Fruit fly (Drosophila melanogaster) whole organism: Measurements from ENCODE around the gene CG15498.

Source experiments
- CG8478 ChIP-seq: fragments of >200 bp; optimal IDR thresholded peaks from 2 replicates; lab custom pipeline; 2018; ENCODE audit warnings: inconsistent platforms
- Dll ChIP-seq: fragments of >200 bp; optimal IDR thresholded peaks from 2 replicates; lab custom pipeline; 2017
- EcR ChIP-seq, 2 experiments: fragments of >200 bp; optimal IDR thresholded peaks; 2 replicates each; lab custom pipeline; 2017; ENCODE audit warnings: missing biosample characterization in 2 of 2, missing genetic modification characterization in 2 of 2, missing genetic modification reagents in 2 of 2
- pan ChIP-seq: fragments of >200 bp; optimal IDR thresholded peaks from 2 replicates; lab custom pipeline; 2017
- psq ChIP-seq: fragments of >200 bp; optimal IDR thresholded peaks from 2 replicates; lab custom pipeline; 2017
- usp ChIP-seq: fragments of >200 bp; optimal IDR thresholded peaks from 2 replicates; lab custom pipeline; 2017; ENCODE audit warnings: missing biosample characterization, missing genetic modification characterization, mixed read lengths

DNA sequence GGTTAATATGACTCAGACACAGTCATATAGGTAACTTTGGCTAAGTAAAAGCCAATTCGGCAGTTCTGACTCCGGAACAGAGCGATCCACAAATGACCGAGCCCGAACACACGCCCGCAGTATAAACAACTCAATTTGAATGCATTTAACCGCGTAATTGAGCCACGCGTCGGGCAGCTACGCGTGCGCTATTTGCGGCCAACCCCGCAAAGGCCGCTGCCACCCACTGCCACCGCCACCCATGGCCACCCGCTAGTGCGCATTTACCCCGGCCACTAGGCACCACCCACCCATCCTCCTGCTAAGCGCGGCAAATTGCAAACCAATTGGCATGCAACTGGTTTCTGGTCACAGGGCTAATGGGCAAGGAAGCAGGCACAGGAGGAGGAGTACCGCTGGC lies 24.8 kb downstream of the CG15498 start:
- TF ChIP-seq CG8478 (lab: Kevin White, UChicago) (no peak), usp (GFP tag; lab: Kevin White, UChicago) (no peak), pan (no peak), psq (lab: Kevin White, UChicago) (no peak), Dll (lab: Kevin White, UChicago) (no peak), EcR (GFP tag; optimal IDR thresholded peaks at IDR 0.05; lab: Kevin White, UChicago) (no peak)
